Worm (Caenorhabditis elegans): ENCODE results near the gene C31E10.6.

Gene C31E10.6

DNA sequence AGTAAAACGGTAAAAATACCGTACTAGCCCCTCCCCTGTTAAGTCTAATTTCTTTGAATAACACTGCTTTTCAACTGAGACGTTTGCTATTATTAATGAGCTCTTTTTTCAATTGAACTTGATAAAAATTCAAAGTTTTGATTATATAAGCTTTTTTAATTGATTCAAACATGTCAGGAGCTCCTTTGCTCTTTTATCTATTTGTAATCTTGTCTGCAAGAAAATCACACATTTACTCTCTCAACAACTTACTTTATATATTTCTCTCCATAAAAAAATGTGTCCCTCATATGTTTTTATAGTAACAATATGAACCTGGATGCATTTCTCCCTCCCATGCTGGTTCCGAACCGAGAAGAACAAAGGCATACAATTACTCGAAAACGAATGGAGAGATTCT, 24.2 kb downstream of the C31E10.6 start, which contains the start of gene C04C11.1:
Gene C04C11.1, plus strand, starts transcription at position 301 of the 400 bp plus-strand sequence.
- TF ChIP-seq hmg-11 (tag; optimal IDR thresholded peaks at IDR 0.05) (no peak), tbx-2 (tag; optimal IDR thresholded peaks at IDR 0.05) (no peak), nfya-1 (tag; optimal IDR thresholded peaks at IDR 0.05; ENCODE audit: insufficient read depth) (no peak), jun-1 (tag; optimal IDR thresholded peaks at IDR 0.05) (no peak), nhr-23 (tag; optimal IDR thresholded peaks at IDR 0.05) (no peak), unc-62 (GFP tag; optimal IDR thresholded peaks at IDR 0.05) (no peak), egl-27 (tag; optimal IDR thresholded peaks at IDR 0.05) (no peak), sea-2 (GFP tag; optimal IDR thresholded peaks at IDR 0.05) (no peak), ztf-4 (tag; optimal IDR thresholded peaks at IDR 0.05) (no peak), lsy-12 (tag; optimal IDR thresholded peaks at IDR 0.05) (no peak), nhr-237 (tag; optimal IDR thresholded peaks at IDR 0.05) (no peak), eor-1 (tag; optimal IDR thresholded peaks at IDR 0.05) (no peak), pha-4 (tag; optimal IDR thresholded peaks at IDR 0.05) (no peak), ceh-16 (tag; optimal IDR thresholded peaks at IDR 0.05) (no peak), nhr-43 (tag; optimal IDR thresholded peaks at IDR 0.05; ENCODE audit: poor library complexity, severe bottlenecking) (no peak), aly-2 (tag; optimal IDR thresholded peaks at IDR 0.05) (no peak), elt-1 (tag; optimal IDR thresholded peaks at IDR 0.05) (no peak), skn-1 (tag; optimal IDR thresholded peaks at IDR 0.05) (no peak), lin-15B (tag; optimal IDR thresholded peaks at IDR 0.05) (no peak), nhr-12 (tag; optimal IDR thresholded peaks at IDR 0.05) (no peak)

DNA sequence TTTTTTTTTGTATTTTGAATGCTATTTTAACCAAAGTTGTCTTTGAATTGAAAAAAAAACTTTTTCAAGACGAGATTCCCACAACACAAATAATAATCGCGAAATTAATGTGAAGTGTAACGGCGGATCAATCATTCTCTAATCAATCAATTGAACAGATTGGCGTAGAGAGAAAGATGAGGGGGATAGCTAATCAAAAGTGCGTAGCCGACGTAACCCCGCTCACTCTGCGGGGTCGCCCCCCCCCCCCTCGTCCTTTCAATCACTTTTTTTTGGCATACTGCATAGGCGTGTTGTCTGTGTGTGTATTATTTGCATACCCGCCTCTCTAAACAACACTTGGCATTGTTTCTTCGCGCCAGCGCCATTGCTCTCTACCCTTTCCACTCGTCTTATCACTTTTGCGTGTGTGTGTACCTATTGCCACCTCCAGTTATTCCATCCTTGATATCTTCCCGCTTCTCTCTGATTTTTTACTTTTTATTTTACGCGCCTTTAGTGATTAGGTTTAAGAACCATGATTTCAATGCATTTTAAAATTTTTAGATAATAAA, 28.3 kb downstream of the C31E10.6 start:
- peak; percentile 65 for TF ChIP-seq pha-4 (tag; optimal IDR thresholded peaks at IDR 0.05)
- no peak for TF ChIP-seq nhr-11 (tag; optimal IDR thresholded peaks at IDR 0.05)
- TF ChIP-seq elt-2 (tag; optimal IDR thresholded peaks at IDR 0.05), result peak; percentile 59
- peak; percentile 15 for TF ChIP-seq nfya-1 (tag; optimal IDR thresholded peaks at IDR 0.05; ENCODE audit: insufficient read depth)
- no peak for TF ChIP-seq mml-1 (tag; optimal IDR thresholded peaks at IDR 0.05)
- TF ChIP-seq lin-39 (tag; optimal IDR thresholded peaks at IDR 0.05), result peak; percentile 53
- no peak for TF ChIP-seq egl-5 (tag; optimal IDR thresholded peaks at IDR 0.05)

DNA sequence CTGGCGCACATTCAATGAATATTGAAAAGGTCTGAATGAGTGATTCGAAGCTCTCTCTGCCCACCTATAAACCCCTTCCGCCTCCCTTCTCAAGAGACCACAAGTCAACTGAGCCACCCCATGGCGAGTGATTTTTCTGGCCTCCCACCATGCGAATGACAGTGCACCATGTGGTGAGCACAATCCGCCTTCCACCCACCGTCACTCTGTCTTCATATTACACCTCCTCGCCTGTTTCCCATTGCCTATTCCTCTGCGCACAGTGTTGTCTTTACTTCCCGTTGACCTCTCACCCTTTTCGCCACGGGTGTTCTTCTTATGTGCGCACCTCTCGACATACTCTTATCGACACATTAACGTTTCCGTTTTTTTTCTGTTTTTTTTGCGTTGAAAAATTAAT, 30.8 kb downstream of the C31E10.6 start:
- TF ChIP-seq ama-1 (optimal IDR thresholded peaks at IDR 0.05) (no peak), skn-1 (tag; optimal IDR thresholded peaks at IDR 0.05) (no peak), jun-1 (tag; optimal IDR thresholded peaks at IDR 0.05) (no peak), mdl-1 (tag; optimal IDR thresholded peaks at IDR 0.05) (no peak), ceh-28 (tag; optimal IDR thresholded peaks at IDR 0.05) (no peak)

DNA sequence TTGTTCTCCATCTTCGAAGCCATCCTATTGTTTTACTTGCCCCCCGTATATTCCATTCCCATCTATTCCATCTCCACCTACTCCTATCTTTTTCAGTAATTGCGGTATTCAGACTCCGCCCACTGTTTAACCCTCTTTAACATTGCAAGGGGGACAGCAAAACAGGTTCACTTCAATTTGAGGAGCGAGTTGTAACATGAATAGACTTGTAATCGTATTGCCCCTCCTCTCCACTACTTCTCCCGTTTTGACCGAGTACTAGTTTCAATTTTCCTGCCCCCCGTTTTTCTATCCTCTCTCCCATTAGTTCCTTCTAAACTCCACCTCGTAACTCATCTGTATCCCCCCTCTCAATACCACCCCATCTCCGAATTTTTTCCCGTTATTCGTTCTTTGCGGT, 32.4 kb downstream of the C31E10.6 start:
- TF ChIP-seq tbx-2 (tag; optimal IDR thresholded peaks at IDR 0.05), result no peak
- no peak for TF ChIP-seq mml-1 (tag; optimal IDR thresholded peaks at IDR 0.05)
- no peak for TF ChIP-seq lin-15B (tag; optimal IDR thresholded peaks at IDR 0.05)
- TF ChIP-seq nhr-76 (tag; optimal IDR thresholded peaks at IDR 0.05), result no peak
- TF ChIP-seq unc-39 (tag; optimal IDR thresholded peaks at IDR 0.05), result no peak
- TF ChIP-seq nfya-1 (tag; optimal IDR thresholded peaks at IDR 0.05; ENCODE audit: insufficient read depth), result no peak
- TF ChIP-seq nhr-28 (tag; optimal IDR thresholded peaks at IDR 0.05), result no peak

DNA sequence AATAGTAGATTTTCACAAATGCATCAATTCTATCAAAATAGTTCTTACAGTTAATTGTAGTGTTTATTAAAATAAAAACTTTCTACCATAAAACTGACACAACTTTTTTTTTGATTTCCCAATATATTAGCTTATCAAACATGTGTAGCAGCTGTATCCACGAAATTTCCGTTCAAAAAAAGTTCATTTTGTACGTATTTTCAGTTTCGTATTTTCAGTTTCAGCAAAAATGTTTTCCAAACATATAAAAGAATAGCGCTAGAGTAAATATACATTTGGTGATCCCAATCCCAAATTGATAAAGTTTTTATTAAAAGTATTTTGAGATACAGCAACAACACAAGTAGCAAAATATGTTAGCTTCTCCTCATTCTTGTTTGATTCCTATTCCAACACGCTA, 33.3 kb downstream of the C31E10.6 start:
- TF ChIP-seq sea-2 (GFP tag; optimal IDR thresholded peaks at IDR 0.05) (no peak), fos-1 (tag; optimal IDR thresholded peaks at IDR 0.05) (no peak), egl-5 (tag; optimal IDR thresholded peaks at IDR 0.05) (no peak), mdl-1 (tag; optimal IDR thresholded peaks at IDR 0.05) (no peak), nfya-1 (tag; optimal IDR thresholded peaks at IDR 0.05; ENCODE audit: insufficient read depth) (no peak), pha-4 (tag; optimal IDR thresholded peaks at IDR 0.05) (no peak), R02D3.7 (tag; optimal IDR thresholded peaks at IDR 0.05) (no peak), unc-39 (tag; optimal IDR thresholded peaks at IDR 0.05) (no peak), nhr-28 (tag; optimal IDR thresholded peaks at IDR 0.05) (no peak), snpc-4 (tag; optimal IDR thresholded peaks at IDR 0.05) (no peak), elt-2 (tag; optimal IDR thresholded peaks at IDR 0.05) (no peak), lsy-12 (tag; optimal IDR thresholded peaks at IDR 0.05) (no peak), ama-1 (optimal IDR thresholded peaks at IDR 0.05) (no peak), jun-1 (tag; optimal IDR thresholded peaks at IDR 0.05) (no peak), fkh-2 (tag; optimal IDR thresholded peaks at IDR 0.05) (no peak), eor-1 (tag; optimal IDR thresholded peaks at IDR 0.05) (no peak), nhr-237 (tag; optimal IDR thresholded peaks at IDR 0.05) (no peak), aly-2 (tag; optimal IDR thresholded peaks at IDR 0.05) (no peak), egl-27 (tag; optimal IDR thresholded peaks at IDR 0.05) (no peak), ceh-9 (tag; optimal IDR thresholded peaks at IDR 0.05) (no peak)

All from whole organism, L3 larva.